Fruit fly (Drosophila melanogaster) whole organism, embryonic: ENCODE measurements around the gene Hrd3.

Source experiments
- Bdp1 ChIP-seq: fragments of 200-800 bp; sonication (Bioruptor generic); optimal IDR thresholded peaks from 3 replicates; lab custom pipeline; 2016; ENCODE audit warnings: missing biosample characterization, missing genetic modification characterization
- CG10321 ChIP-seq: fragments of 200-800 bp; sonication (Bioruptor generic); IDR thresholded peaks from 2 replicates; pipeline ENCODE4 v1.3.6; 2022; ENCODE audit warnings: missing biosample characterization, missing genetic modification characterization
- CG12236 ChIP-seq: fragments of 200-800 bp; sonication (Bioruptor generic); optimal IDR thresholded peaks from 2 replicates; lab custom pipeline; 2016; ENCODE audit warnings: missing biosample characterization, missing genetic modification characterization
- CG12659 ChIP-seq: fragments of 200-800 bp; sonication (Bioruptor generic); optimal IDR thresholded peaks from 3 replicates; lab custom pipeline; 2017; ENCODE audit warnings: mild to moderate bottlenecking, missing biosample characterization, missing genetic modification reagents, missing genetic modification characterization
- CG13287 ChIP-seq: fragments of 200-800 bp; sonication (Bioruptor generic); IDR thresholded peaks from 2 replicates; pipeline ENCODE4 v1.3.6; 2022; ENCODE audit warnings: missing biosample characterization, missing genetic modification characterization; ENCODE audit not compliant: partially characterized antibody
- CG15514 ChIP-seq: fragments of 200-800 bp; sonication (Bioruptor generic); optimal IDR thresholded peaks from 3 replicates; lab custom pipeline; 2017; ENCODE audit warnings: missing biosample characterization, missing genetic modification characterization, mild to moderate bottlenecking, moderate library complexity, missing genetic modification reagents
- CG16815 ChIP-seq: fragments of 200-800 bp; sonication (Bioruptor generic); optimal IDR thresholded peaks from 3 replicates; lab custom pipeline; 2017; ENCODE audit warnings: missing biosample characterization, mild to moderate bottlenecking, missing genetic modification characterization
- CG18011 ChIP-seq: fragments of 200-800 bp; sonication (Bioruptor generic); optimal IDR thresholded peaks from 2 replicates; lab custom pipeline; 2017; ENCODE audit warnings: missing biosample characterization, missing genetic modification characterization, mild to moderate bottlenecking, moderate library complexity, missing genotype
- CG2875 ChIP-seq: fragments of 200-800 bp; sonication (Bioruptor generic); optimal IDR thresholded peaks from 2 replicates; lab custom pipeline; 2017; ENCODE audit warnings: missing biosample characterization, mild to moderate bottlenecking, missing genetic modification characterization, missing genetic modification reagents
- CG42726 ChIP-seq: fragments of 200-800 bp; sonication (Bioruptor generic); IDR thresholded peaks from 2 replicates; pipeline ENCODE4 v1.3.6; 2022; ENCODE audit warnings: missing biosample characterization, missing genetic modification characterization; ENCODE audit not compliant: partially characterized antibody
- CG4328 ChIP-seq: fragments of 200-800 bp; sonication (Bioruptor generic); optimal IDR thresholded peaks from 3 replicates; lab custom pipeline; 2017; ENCODE audit warnings: missing biosample characterization, missing genetic modification reagents, missing genetic modification characterization
- CG7357 ChIP-seq: fragments of 200-800 bp; sonication (Bioruptor generic); IDR thresholded peaks from 3 replicates; pipeline ENCODE4 v1.3.6; 2022; ENCODE audit warnings: missing biosample characterization, missing genetic modification characterization
- CG8089 ChIP-seq: fragments of 200-800 bp; sonication (Bioruptor generic); optimal IDR thresholded peaks from 3 replicates; lab custom pipeline; 2016; ENCODE audit warnings: missing biosample characterization, missing genetic modification characterization
- Chrac-16 ChIP-seq: fragments of 200-800 bp; sonication (Bioruptor generic); optimal IDR thresholded peaks from 3 replicates; lab custom pipeline; 2016; ENCODE audit warnings: missing biosample characterization, missing genetic modification characterization
- Doc3 ChIP-seq: fragments of 200-800 bp; sonication (Bioruptor generic); IDR thresholded peaks from 3 replicates; pipeline ENCODE4 v1.3.6; 2022; ENCODE audit warnings: missing biosample characterization, missing genetic modification characterization; ENCODE audit not compliant: partially characterized antibody
- HLH3B ChIP-seq: fragments of 200-800 bp; sonication (Bioruptor generic); IDR thresholded peaks from 2 replicates; pipeline ENCODE4 v1.3.6; 2022; ENCODE audit warnings: missing biosample characterization, missing genetic modification characterization
- HmgZ ChIP-seq: fragments of 200-800 bp; sonication (Bioruptor generic); optimal IDR thresholded peaks from 2 replicates; lab custom pipeline; 2018; ENCODE audit warnings: missing biosample characterization, mild to moderate bottlenecking, missing genetic modification characterization
- Mad ChIP-seq: fragments of 200-800 bp; sonication (Bioruptor generic); optimal IDR thresholded peaks from 2 replicates; lab custom pipeline; 2016; ENCODE audit warnings: missing biosample characterization, missing genetic modification characterization
- Max ChIP-seq: fragments of 200-800 bp; sonication (Bioruptor generic); optimal IDR thresholded peaks from 2 replicates; lab custom pipeline; 2016; ENCODE audit warnings: missing biosample characterization, mild to moderate bottlenecking, missing genetic modification characterization
- Ravus ChIP-seq: fragments of 200-800 bp; sonication (Bioruptor generic); IDR thresholded peaks from 2 replicates; pipeline ENCODE4 v1.3.6; 2022; ENCODE audit warnings: missing biosample characterization, missing genetic modification characterization
- Side ChIP-seq: fragments of 200-800 bp; sonication (Bioruptor generic); optimal IDR thresholded peaks from 2 replicates; lab custom pipeline; 2016; ENCODE audit warnings: missing biosample characterization, missing genetic modification characterization
- Ssrp ChIP-seq: fragments of 200-800 bp; sonication (Bioruptor generic); optimal IDR thresholded peaks from 2 replicates; lab custom pipeline; 2018; ENCODE audit warnings: missing biosample characterization, mild to moderate bottlenecking, missing genetic modification characterization, moderate library complexity
- YL-1 ChIP-seq: fragments of 200-800 bp; sonication (Bioruptor generic); optimal IDR thresholded peaks from 3 replicates; lab custom pipeline; 2017; ENCODE audit warnings: missing biosample characterization, mild to moderate bottlenecking, missing genetic modification characterization
- ab ChIP-seq: fragments of 200-800 bp; sonication (Bioruptor generic); optimal IDR thresholded peaks from 2 replicates; lab custom pipeline; 2016; ENCODE audit warnings: missing biosample characterization, missing genetic modification characterization
- ash1 ChIP-seq: fragments of 200-800 bp; sonication (Bioruptor generic); optimal IDR thresholded peaks from 2 replicates; lab custom pipeline; 2018; ENCODE audit warnings: missing biosample characterization, mild to moderate bottlenecking, missing genetic modification characterization
- bab2 ChIP-seq: fragments of 200-800 bp; sonication (Bioruptor generic); optimal IDR thresholded peaks from 2 replicates; lab custom pipeline; 2016; ENCODE audit warnings: missing biosample characterization, missing genetic modification characterization
- bbx ChIP-seq: fragments of 200-800 bp; sonication (Bioruptor generic); IDR thresholded peaks from 2 replicates; pipeline ENCODE4 v1.3.6; 2022; ENCODE audit warnings: missing biosample characterization, missing genetic modification characterization; ENCODE audit not compliant: partially characterized antibody
- dan ChIP-seq: fragments of 200-800 bp; sonication (Bioruptor generic); IDR thresholded peaks from 2 replicates; pipeline ENCODE4 v1.3.6; 2022; ENCODE audit warnings: missing biosample characterization, missing genetic modification characterization
- ewg ChIP-seq: fragments of 200-800 bp; sonication (Bioruptor generic); optimal IDR thresholded peaks from 3 replicates; lab custom pipeline; 2017; ENCODE audit warnings: mild to moderate bottlenecking, missing biosample characterization, missing genetic modification reagents, missing genetic modification characterization
- exex ChIP-seq: fragments of 200-800 bp; sonication (Bioruptor generic); optimal IDR thresholded peaks from 4 replicates; lab custom pipeline; 2018; ENCODE audit warnings: missing biosample characterization, mild to moderate bottlenecking, missing genetic modification characterization, moderate library complexity
- fd3F ChIP-seq: fragments of 200-800 bp; sonication (Bioruptor generic); optimal IDR thresholded peaks from 2 replicates; lab custom pipeline; 2018; ENCODE audit warnings: missing biosample characterization, mild to moderate bottlenecking, missing genetic modification characterization, moderate library complexity
- fu2 ChIP-seq: fragments of 200-800 bp; sonication (Bioruptor generic); optimal IDR thresholded peaks from 2 replicates; lab custom pipeline; 2016; ENCODE audit warnings: missing biosample characterization, missing genetic modification characterization
- gcm2 ChIP-seq: fragments of 200-800 bp; sonication (Bioruptor generic); optimal IDR thresholded peaks from 2 replicates; lab custom pipeline; 2016; ENCODE audit warnings: missing biosample characterization, missing genetic modification characterization
- gfzf ChIP-seq: fragments of 200-800 bp; sonication (Bioruptor generic); optimal IDR thresholded peaks from 2 replicates; lab custom pipeline; 2016; ENCODE audit warnings: missing biosample characterization, mild to moderate bottlenecking, missing genetic modification characterization, moderate library complexity
- hbn ChIP-seq: fragments of 200-800 bp; sonication (Bioruptor generic); IDR thresholded peaks from 2 replicates; pipeline ENCODE4 v1.3.6; 2022; ENCODE audit warnings: missing biosample characterization, missing genetic modification characterization; ENCODE audit not compliant: partially characterized antibody
- inv ChIP-seq: fragments of 200-800 bp; sonication (Bioruptor generic); IDR thresholded peaks from 2 replicates; pipeline ENCODE4 v1.3.6; 2022; ENCODE audit warnings: missing biosample characterization, missing genetic modification characterization; ENCODE audit not compliant: partially characterized antibody
- lilli ChIP-seq: fragments of 200-800 bp; sonication (Bioruptor generic); optimal IDR thresholded peaks from 3 replicates; lab custom pipeline; 2016; ENCODE audit warnings: missing biosample characterization, missing genetic modification characterization
- lola ChIP-seq, 3 experiments: fragments of >200 bp in 2 of 3; fragments of 200-800 bp in 1 of 3; sonication (Bioruptor generic) in 1 of 3; optimal IDR thresholded peaks; 2 replicates each; lab custom pipeline; 2017 to 2019; ENCODE audit warnings: missing biosample characterization in 3 of 3, missing genetic modification characterization in 3 of 3, mild to moderate bottlenecking in 1 of 3, moderate library complexity in 1 of 3
- luna ChIP-seq: fragments of 200-800 bp; sonication (Bioruptor generic); optimal IDR thresholded peaks from 2 replicates; lab custom pipeline; 2016; ENCODE audit warnings: missing biosample characterization, missing genetic modification characterization
- otp ChIP-seq: fragments of 200-800 bp; sonication (Bioruptor generic); IDR thresholded peaks from 3 replicates; pipeline ENCODE4, ENCODE4 v1.3.6; 2022; ENCODE audit warnings: missing biosample characterization, missing genetic modification characterization
- pho ChIP-seq: fragments of 200-800 bp; sonication (Bioruptor generic); optimal IDR thresholded peaks from 2 replicates; lab custom pipeline; 2016; ENCODE audit warnings: missing biosample characterization, missing genetic modification characterization
- pzg ChIP-seq: fragments of 200-800 bp; sonication (Bioruptor generic); optimal IDR thresholded peaks from 3 replicates; lab custom pipeline; 2018; ENCODE audit warnings: missing biosample characterization, mild to moderate bottlenecking, missing genetic modification characterization, moderate library complexity
- sr ChIP-seq: fragments of 200-800 bp; sonication (Bioruptor generic); IDR thresholded peaks from 3 replicates; pipeline ENCODE4 v1.3.6; 2022; ENCODE audit warnings: missing biosample characterization, missing genetic modification characterization
- stc ChIP-seq: fragments of 200-800 bp; sonication (Bioruptor generic); IDR thresholded peaks from 2 replicates; pipeline ENCODE4 v1.3.6; 2022; ENCODE audit warnings: missing biosample characterization, missing genetic modification characterization
- sug ChIP-seq: fragments of 200-800 bp; optimal IDR thresholded peaks from 2 replicates; lab custom pipeline; 2019; ENCODE audit warnings: missing biosample characterization, mild to moderate bottlenecking, missing genetic modification characterization, moderate library complexity
- tll ChIP-seq, 2 experiments: fragments of 200-800 bp in 1 of 2; fragments of >200 bp in 1 of 2; sonication (Bioruptor generic) in 1 of 2; optimal IDR thresholded peaks; 2 replicates each; lab custom pipeline; 2017 to 2019; ENCODE audit warnings: missing biosample characterization in 2 of 2, missing genetic modification characterization in 2 of 2, mild to moderate bottlenecking in 1 of 2, moderate library complexity in 1 of 2
- unpg ChIP-seq: fragments of 200-800 bp; sonication (Bioruptor generic); optimal IDR thresholded peaks from 3 replicates; lab custom pipeline; 2018; ENCODE audit warnings: missing biosample characterization, mild to moderate bottlenecking, missing genetic modification characterization, moderate library complexity
- zfh1 ChIP-seq: fragments of 200-800 bp; sonication (Bioruptor generic); IDR thresholded peaks from 3 replicates; pipeline ENCODE4 v1.3.6; 2022; ENCODE audit warnings: missing biosample characterization, missing genetic modification characterization

Gene Hrd3

dm6 chr3R:23757912-23758607 is at the start of gene Hrd3, which contains the start of gene PTPMT1 (continued):
- TF ChIP-seq HmgZ, result peak; percentile 98
- TF ChIP-seq sug (tag; lab: Kevin White, UChicago), result peak; percentile 98
- peak; percentile 97 for TF ChIP-seq unpg (GFP tag; lab: Kevin White, UChicago)
- peak; percentile 96 for TF ChIP-seq zfh1 (GFP tag; lab: Robert Waterston, UW)
- peak; percentile 71 for TF ChIP-seq ash1 (GFP tag; lab: Kevin White, UChicago)
- peak; percentile 90 for TF ChIP-seq exex (tag; lab: Kevin White, UChicago)
- no peak for TF ChIP-seq hbn (GFP tag; lab: Robert Waterston, UW)
- no peak for TF ChIP-seq Doc3 (GFP tag; lab: Robert Waterston, UW)
- peak; percentile 24; the same call in 1 of the 2 replicates for TF ChIP-seq CG13287
- peak; percentile 92 for TF ChIP-seq stc (GFP tag; lab: Robert Waterston, UW)
- peak in 1 of 3 experiments; percentile 99 for TF ChIP-seq lola (GFP tag; optimal IDR thresholded peaks at IDR 0.05; lab: Kevin White, UChicago)
- peak; percentile 96 for TF ChIP-seq Side (GFP tag; lab: Kevin White, UChicago)
- TF ChIP-seq inv (GFP tag; lab: Robert Waterston, UW), result 0 out of 2 replicates have a peak, but pooled peaks have one; percentile 9
- peak; percentile 93 for TF ChIP-seq Bdp1 (GFP tag; lab: Kevin White, UChicago)
- TF ChIP-seq Mad (GFP tag; lab: Kevin White, UChicago), result peak; percentile 98
- TF ChIP-seq Ssrp (tag; lab: Kevin White, UChicago), result peak; percentile 99
- TF ChIP-seq Max (GFP tag; lab: Kevin White, UChicago), result peak; percentile 99
- TF ChIP-seq pho (GFP tag; lab: Kevin White, UChicago), result peak; percentile 98
- peak; percentile 48; the same call in 1 of the 2 replicates for TF ChIP-seq bbx
- peak; percentile 99 for TF ChIP-seq lilli (GFP tag; lab: Kevin White, UChicago)
- TF ChIP-seq ewg (GFP tag; lab: Kevin White, UChicago), result peak; percentile 96
- TF ChIP-seq luna (GFP tag; lab: Kevin White, UChicago), result peak; percentile 82
- peak; percentile 99 for TF ChIP-seq YL-1 (GFP tag; lab: Kevin White, UChicago)
- TF ChIP-seq fd3F (GFP tag; lab: Kevin White, UChicago), result peak; percentile 98
- TF ChIP-seq dan (GFP tag; lab: Robert Waterston, UW), result peak; percentile 89
- TF ChIP-seq CG16815 (GFP tag; lab: Kevin White, UChicago), result peak; percentile 99
- TF ChIP-seq sr (GFP tag; lab: Robert Waterston, UW), result no peak; the same call in 2 of the 3 replicates
- TF ChIP-seq CG18011 (GFP tag; lab: Kevin White, UChicago), result peak; percentile 92
- TF ChIP-seq ab (GFP tag; lab: Kevin White, UChicago), result peak; percentile 95
- peak; percentile 100 for TF ChIP-seq CG12659
- peak; percentile 99 for TF ChIP-seq CG4328 (GFP tag; lab: Kevin White, UChicago)
- TF ChIP-seq gfzf (GFP tag; lab: Kevin White, UChicago), result peak; percentile 32
- peak; percentile 70 for TF ChIP-seq CG10321
- peak; percentile 87 for TF ChIP-seq Ravus (GFP tag; lab: Robert Waterston, UW)
- peak; percentile 94 for TF ChIP-seq CG12236 (GFP tag; lab: Kevin White, UChicago)
- TF ChIP-seq Chrac-16 (GFP tag; lab: Kevin White, UChicago), result peak; percentile 98
- TF ChIP-seq CG15514 (GFP tag; lab: Kevin White, UChicago), result peak; percentile 91
- TF ChIP-seq CG2875, result peak; percentile 97
- peak; percentile 95 for TF ChIP-seq gcm2
- TF ChIP-seq CG7357 (GFP tag; lab: Robert Waterston, UW), result peak; percentile 92
- peak; percentile 94; the same call in 2 of the 3 replicates for TF ChIP-seq otp
- peak; percentile 98 for TF ChIP-seq bab2 (GFP tag; lab: Kevin White, UChicago)
- peak; percentile 96 for TF ChIP-seq fu2 (GFP tag; lab: Kevin White, UChicago)
- peak; percentile 93 for TF ChIP-seq HLH3B
- peak; percentile 94 for TF ChIP-seq CG8089 (GFP tag; lab: Kevin White, UChicago)
- peak; percentile 73 to 75 for TF ChIP-seq tll (GFP tag; optimal IDR thresholded peaks at IDR 0.05; lab: Kevin White, UChicago)
- TF ChIP-seq pzg (GFP tag; lab: Kevin White, UChicago), result peak; percentile 44
- TF ChIP-seq CG42726 (GFP tag; lab: Robert Waterston, UW), result no peak
